Fruit fly (Drosophila melanogaster) whole organism, pupa: ENCODE data around the gene CG14929.
A peak's percentile ranks its signal among the peaks of the same experiment; 100 is the strongest.

Source experiments
- CG10348 ChIP-seq: fragments of 200-800 bp; sonication (Bioruptor generic); IDR thresholded peaks from 2 replicates; pipeline ENCODE4 v1.3.6; 2022; ENCODE audit warnings: missing biosample characterization, missing genetic modification characterization
- CG13204 ChIP-seq: fragments of 200-800 bp; sonication (Bioruptor generic); optimal IDR thresholded peaks from 2 replicates; lab custom pipeline; 2018; ENCODE audit warnings: missing biosample characterization, mild to moderate bottlenecking, missing genetic modification characterization, moderate library complexity
- CG14655 ChIP-seq: fragments of 200-800 bp; sonication (Bioruptor generic); optimal IDR thresholded peaks from 3 replicates; lab custom pipeline; 2017; ENCODE audit warnings: mild to moderate bottlenecking, missing biosample characterization, missing genetic modification reagents, missing genetic modification characterization
- CG17806 ChIP-seq: fragments of 200-800 bp; sonication (Bioruptor generic); optimal IDR thresholded peaks from 2 replicates; lab custom pipeline; 2018; ENCODE audit warnings: missing biosample characterization, mild to moderate bottlenecking, missing genetic modification characterization, moderate library complexity
- CG32121 ChIP-seq: fragments of 200-800 bp; sonication (Bioruptor generic); IDR thresholded peaks from 2 replicates; pipeline ENCODE4 v1.3.6; 2022; ENCODE audit warnings: missing biosample characterization, missing genetic modification characterization
- CG34367 ChIP-seq: fragments of 200-800 bp; sonication (Bioruptor generic); optimal IDR thresholded peaks from 2 replicates; lab custom pipeline; 2018; ENCODE audit warnings: missing biosample characterization, mild to moderate bottlenecking, missing genetic modification characterization
- CG4496 ChIP-seq: fragments of 200-800 bp; sonication (Bioruptor generic); IDR thresholded peaks from 3 replicates; pipeline ENCODE4 v1.3.6; 2022; ENCODE audit warnings: missing biosample characterization, missing genetic modification characterization
- CG8159 ChIP-seq: fragments of 200-800 bp; sonication (Bioruptor generic); optimal IDR thresholded peaks from 3 replicates; lab custom pipeline; 2018; ENCODE audit warnings: missing biosample characterization, mild to moderate bottlenecking, missing genetic modification characterization, moderate library complexity
- CG9948 ChIP-seq: fragments of 200-800 bp; sonication (Bioruptor generic); optimal IDR thresholded peaks from 2 replicates; lab custom pipeline; 2018; ENCODE audit warnings: missing biosample characterization, mild to moderate bottlenecking, missing genetic modification characterization, moderate library complexity
- D1 ChIP-seq: fragments of 200-800 bp; sonication (Bioruptor generic); optimal IDR thresholded peaks from 2 replicates; lab custom pipeline; 2018; ENCODE audit warnings: missing biosample characterization, mild to moderate bottlenecking, missing genetic modification characterization, moderate library complexity
- EcR ChIP-seq: fragments of 200-800 bp; sonication (Bioruptor generic); optimal IDR thresholded peaks from 3 replicates; lab custom pipeline; 2019; ENCODE audit warnings: missing biosample characterization, missing genetic modification characterization, mild to moderate bottlenecking, moderate library complexity, missing genetic modification reagents
- Ets98B ChIP-seq: fragments of 200-800 bp; sonication (Bioruptor generic); IDR thresholded peaks from 2 replicates; pipeline ENCODE4 v1.3.6; 2022; ENCODE audit warnings: missing biosample characterization, missing genetic modification characterization
- Pif1B ChIP-seq: fragments of 200-800 bp; sonication (Bioruptor generic); optimal IDR thresholded peaks from 3 replicates; lab custom pipeline; 2016; ENCODE audit warnings: missing biosample characterization, missing genetic modification characterization
- rn ChIP-seq: fragments of 200-800 bp; sonication (Bioruptor generic); IDR thresholded peaks from 2 replicates; pipeline ENCODE4 v1.3.6; 2022; ENCODE audit warnings: missing biosample characterization, missing genetic modification characterization

DNA sequence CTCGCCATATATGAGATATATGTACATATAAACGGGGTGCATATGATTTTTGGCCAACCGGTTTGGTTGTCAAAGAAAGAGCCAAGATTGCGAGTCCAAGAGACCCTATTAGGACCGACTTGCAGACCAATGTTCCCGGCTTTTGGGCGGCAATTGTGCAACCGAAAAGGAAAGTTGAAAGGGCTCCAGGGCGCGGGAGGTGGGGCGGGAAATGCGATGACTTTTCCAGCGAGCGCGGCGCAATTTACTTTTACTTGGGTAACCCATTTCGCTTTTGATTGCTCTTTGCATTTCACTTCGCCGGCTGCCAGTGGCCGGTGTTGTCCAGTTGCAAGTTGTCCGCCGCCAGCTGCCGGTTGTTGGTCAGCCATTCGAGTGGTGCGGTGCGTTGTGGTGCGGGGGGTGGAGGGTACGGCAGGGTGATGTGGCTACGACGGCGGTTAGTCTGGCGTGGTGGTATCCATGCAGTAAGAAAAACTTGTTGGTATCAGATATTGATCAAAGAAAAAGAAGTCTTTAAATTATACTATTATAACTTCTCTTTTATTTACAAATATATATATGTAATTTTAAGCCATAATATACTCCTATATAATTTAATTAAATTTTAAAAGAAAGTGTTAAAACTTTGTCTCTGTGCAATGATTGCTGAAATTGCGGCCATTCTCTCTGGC, 14.6 kb upstream of the CG14929 start:
- TF ChIP-seq CG8159 (no peak), CG14655 (no peak), CG4496 (GFP tag; lab: Robert Waterston, UW) (peak; percentile 60; the same call in 2 of the 3 replicates), rn (GFP tag; lab: Robert Waterston, UW) (no peak), Ets98B (GFP tag; lab: Robert Waterston, UW) (peak; percentile 80), CG32121 (GFP tag; lab: Robert Waterston, UW) (peak; percentile 81), CG17806 (tag; lab: Kevin White, UChicago) (no peak), CG34367 (tag; lab: Kevin White, UChicago) (no peak), CG9948 (tag; lab: Kevin White, UChicago) (no peak), EcR (GFP tag; lab: Kevin White, UChicago) (no peak), CG10348 (GFP tag; lab: Robert Waterston, UW) (no peak), CG13204 (GFP tag; lab: Kevin White, UChicago) (no peak), D1 (tag; lab: Kevin White, UChicago) (no peak), Pif1B (GFP tag; lab: Kevin White, UChicago) (no peak)
